Worm (Caenorhabditis elegans) whole organism, mixed stage, embryonic: Measurements from ENCODE around the gene C14B4.2.

Experiments
- M03D4.4 ChIP-seq: sonication (generic microtip); optimal IDR thresholded peaks from 2 replicates; lab custom pipeline; 2017; ENCODE audit warnings: mild to moderate bottlenecking, missing genetic modification characterization, missing compliant biosample characterization
- bed-3 ChIP-seq: fragments of 200-800 bp; sonication (Bioruptor generic); optimal IDR thresholded peaks from 3 replicates; lab custom pipeline; 2018; ENCODE audit warnings: mild to moderate bottlenecking, missing genetic modification characterization, moderate library complexity, missing compliant biosample characterization
- blmp-1 ChIP-seq: fragments of 150-350 bp; optimal IDR thresholded peaks from 2 replicates; lab custom pipeline; 2014; ENCODE audit warnings: missing biosample characterization, missing genetic modification characterization
- ceh-43 ChIP-seq: fragments of 200-800 bp; sonication (Bioruptor generic); optimal IDR thresholded peaks from 2 replicates; lab custom pipeline; 2018; ENCODE audit warnings: mild to moderate bottlenecking, missing genetic modification characterization, moderate library complexity, missing compliant biosample characterization
- ceh-83 ChIP-seq: fragments of 200-800 bp; sonication (Bioruptor generic); optimal IDR thresholded peaks from 2 replicates; lab custom pipeline; 2018; ENCODE audit warnings: mild to moderate bottlenecking, missing genetic modification characterization, missing compliant biosample characterization
- ces-1 ChIP-seq: fragments of 150-350 bp; optimal IDR thresholded peaks from 2 replicates; lab custom pipeline; 2014; ENCODE audit warnings: missing biosample characterization, missing genetic modification reagents, missing genetic modification characterization
- drap-1 ChIP-seq: fragments of 200-800 bp; sonication (Bioruptor generic); optimal IDR thresholded peaks from 3 replicates; lab custom pipeline; 2018; ENCODE audit warnings: mild to moderate bottlenecking, missing genetic modification characterization, missing compliant biosample characterization
- elt-1 ChIP-seq: sonication (generic microtip); optimal IDR thresholded peaks from 2 replicates; lab custom pipeline; 2017; ENCODE audit warnings: missing genetic modification characterization, mild to moderate bottlenecking, missing compliant biosample characterization, antibody characterized with exemption, moderate library complexity, borderline replicate concordance; ENCODE audit not compliant: insufficient read depth
- elt-3 ChIP-seq: fragments of 150-350 bp; optimal IDR thresholded peaks from 2 replicates; lab custom pipeline; 2014; ENCODE audit warnings: missing biosample characterization, missing genetic modification characterization
- flh-1 ChIP-seq: fragments of 200-800 bp; sonication (Bioruptor generic); optimal IDR thresholded peaks from 2 replicates; lab custom pipeline; 2018; ENCODE audit warnings: mild to moderate bottlenecking, missing genetic modification characterization, moderate library complexity, missing compliant biosample characterization
- ham-2 ChIP-seq: fragments of 200-800 bp; sonication (Bioruptor generic); optimal IDR thresholded peaks from 2 replicates; lab custom pipeline; 2018; ENCODE audit warnings: mild to moderate bottlenecking, missing genetic modification characterization, missing compliant biosample characterization
- lin-13 ChIP-seq: fragments of 150-350 bp; optimal IDR thresholded peaks from 2 replicates; lab custom pipeline; 2014; ENCODE audit warnings: missing biosample characterization, missing genetic modification characterization
- lin-32 ChIP-seq: fragments of 200-800 bp; sonication (Bioruptor generic); optimal IDR thresholded peaks from 2 replicates; lab custom pipeline; 2018; ENCODE audit warnings: mild to moderate bottlenecking, missing genetic modification characterization, missing compliant biosample characterization
- lsy-2 ChIP-seq: fragments of 150-350 bp; optimal IDR thresholded peaks from 2 replicates; lab custom pipeline; 2014; ENCODE audit warnings: missing biosample characterization, missing genetic modification characterization
- mab-5 ChIP-seq: fragments of 150-350 bp; optimal IDR thresholded peaks from 2 replicates; lab custom pipeline; 2014; ENCODE audit warnings: missing biosample characterization, missing genetic modification characterization
- mep-1 ChIP-seq: fragments of 150-350 bp; optimal IDR thresholded peaks from 2 replicates; lab custom pipeline; 2017; ENCODE audit warnings: missing biosample characterization, missing genetic modification reagents, missing genetic modification characterization, inconsistent platforms
- mls-2 ChIP-seq: sonication (generic microtip); optimal IDR thresholded peaks from 2 replicates; lab custom pipeline; 2016; ENCODE audit warnings: mild to moderate bottlenecking, missing genetic modification characterization, moderate library complexity, missing compliant biosample characterization
- nhr-2 ChIP-seq: fragments of 150-350 bp; optimal IDR thresholded peaks from 2 replicates; lab custom pipeline; 2014; ENCODE audit warnings: missing biosample characterization, missing genetic modification characterization
- nhr-237 ChIP-seq: fragments of 150-350 bp; optimal IDR thresholded peaks from 2 replicates; lab custom pipeline; 2014; ENCODE audit warnings: missing biosample characterization, missing genetic modification characterization
- nhr-28 ChIP-seq: fragments of 150-350 bp; optimal IDR thresholded peaks from 2 replicates; lab custom pipeline; 2014; ENCODE audit warnings: missing biosample characterization, missing genetic modification characterization
- nhr-76 ChIP-seq: sonication (generic microtip); optimal IDR thresholded peaks from 2 replicates; lab custom pipeline; 2017; ENCODE audit warnings: missing biosample characterization, missing genetic modification characterization
- pha-4 ChIP-seq: fragments of 150-350 bp; optimal IDR thresholded peaks from 2 replicates; lab custom pipeline; 2018; ENCODE audit warnings: missing biosample characterization, missing genetic modification reagents, missing genetic modification characterization
- sem-2 ChIP-seq: fragments of 200-800 bp; sonication (Bioruptor generic); optimal IDR thresholded peaks from 2 replicates; lab custom pipeline; 2018; ENCODE audit warnings: mild to moderate bottlenecking, missing genetic modification characterization, missing compliant biosample characterization
- snpc-4 ChIP-seq: fragments of 150-350 bp; optimal IDR thresholded peaks from 2 replicates; lab custom pipeline; 2014; ENCODE audit warnings: missing biosample characterization, missing genetic modification characterization
- tbx-8 ChIP-seq: fragments of 200-800 bp; sonication (Bioruptor generic); optimal IDR thresholded peaks from 2 replicates; lab custom pipeline; 2018; ENCODE audit warnings: mild to moderate bottlenecking, missing genetic modification characterization, moderate library complexity, missing compliant biosample characterization
- unc-120 ChIP-seq: sonication (generic microtip); optimal IDR thresholded peaks from 2 replicates; lab custom pipeline; 2017; ENCODE audit warnings: missing genetic modification characterization, missing compliant biosample characterization; ENCODE audit not compliant: poor library complexity, severe bottlenecking
- unc-39 ChIP-seq: fragments of 150-350 bp; optimal IDR thresholded peaks from 2 replicates; lab custom pipeline; 2014; ENCODE audit warnings: missing biosample characterization, missing genetic modification characterization
- unc-62 ChIP-seq: fragments of 150-350 bp; optimal IDR thresholded peaks from 2 replicates; lab custom pipeline; 2014; ENCODE audit warnings: missing biosample characterization, missing genetic modification reagents, missing genetic modification characterization
- zip-8 ChIP-seq: fragments of 150-350 bp; optimal IDR thresholded peaks from 2 replicates; lab custom pipeline; 2014; ENCODE audit warnings: missing biosample characterization, missing genetic modification characterization

C14B4.2 gene

DNA sequence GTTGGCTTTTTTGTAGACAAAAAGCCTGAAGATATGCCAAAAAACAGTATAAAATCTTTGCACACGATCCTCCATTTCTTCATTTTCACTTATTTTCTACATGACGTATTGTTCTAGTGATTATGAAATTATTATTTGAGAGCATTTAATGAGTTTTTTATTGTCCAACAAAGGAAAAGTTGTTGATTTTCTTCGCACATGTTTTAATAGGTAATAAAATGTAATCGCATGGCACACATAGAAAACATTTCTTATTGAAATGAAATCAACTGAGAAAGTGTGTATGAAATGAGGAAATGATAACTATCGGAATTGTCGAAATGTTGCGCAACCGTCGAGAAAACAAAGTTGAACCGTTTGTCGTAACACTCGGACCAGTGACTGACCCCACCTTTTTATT, 39.0 kb upstream of the C14B4.2 start:
- TF ChIP-seq tbx-8 (GFP tag; lab: Kevin White, UChicago), result no peak
- peak; percentile 7 for TF ChIP-seq zip-8 (tag; lab: Kevin White, UChicago)
- TF ChIP-seq unc-120, result no peak
- no peak for TF ChIP-seq nhr-237 (tag; lab: Kevin White, UChicago)
- no peak for TF ChIP-seq flh-1
- TF ChIP-seq ces-1 (GFP tag; lab: Kevin White, UChicago), result no peak
- no peak for TF ChIP-seq M03D4.4 (tag; lab: Kevin White, UChicago)

DNA sequence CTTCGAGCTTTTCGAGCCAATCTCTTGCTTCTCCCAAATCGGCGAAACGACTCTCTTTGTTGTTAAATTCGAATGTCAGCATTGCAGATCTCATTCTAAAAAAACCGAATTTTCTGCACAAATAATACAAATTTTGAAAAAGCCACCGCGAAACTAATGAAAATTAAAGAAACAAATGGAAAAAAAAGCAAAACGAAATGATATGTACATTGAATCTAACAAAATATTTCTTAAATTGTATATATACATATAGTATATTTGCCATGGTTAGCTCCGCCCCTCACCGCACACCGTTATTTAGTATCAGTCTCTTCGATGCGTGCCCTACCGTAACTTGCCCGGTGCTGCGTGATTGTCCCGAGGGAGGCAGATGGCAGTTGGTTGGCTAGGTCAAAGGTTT, 38.2 kb upstream of the C14B4.2 start, which contains the start of gene srw-86:
Gene srw-86, minus strand, starts transcription at position 101 of the 400 bp plus-strand sequence.
- TF ChIP-seq nhr-28 (tag; lab: Kevin White, UChicago) (no peak), sem-2 (GFP tag; lab: Kevin White, UChicago) (no peak), elt-1 (tag; lab: Kevin White, UChicago) (no peak), nhr-76 (tag; lab: Kevin White, UChicago) (no peak), ceh-83 (GFP tag; lab: Kevin White, UChicago) (no peak), mep-1 (no peak), ces-1 (GFP tag; lab: Kevin White, UChicago) (no peak), flh-1 (no peak), snpc-4 (no peak), blmp-1 (tag; lab: Kevin White, UChicago) (no peak), bed-3 (no peak), zip-8 (tag; lab: Kevin White, UChicago) (no peak), pha-4 (no peak), unc-62 (GFP tag; lab: Kevin White, UChicago) (no peak), lin-32 (GFP tag; lab: Kevin White, UChicago) (no peak)

DNA sequence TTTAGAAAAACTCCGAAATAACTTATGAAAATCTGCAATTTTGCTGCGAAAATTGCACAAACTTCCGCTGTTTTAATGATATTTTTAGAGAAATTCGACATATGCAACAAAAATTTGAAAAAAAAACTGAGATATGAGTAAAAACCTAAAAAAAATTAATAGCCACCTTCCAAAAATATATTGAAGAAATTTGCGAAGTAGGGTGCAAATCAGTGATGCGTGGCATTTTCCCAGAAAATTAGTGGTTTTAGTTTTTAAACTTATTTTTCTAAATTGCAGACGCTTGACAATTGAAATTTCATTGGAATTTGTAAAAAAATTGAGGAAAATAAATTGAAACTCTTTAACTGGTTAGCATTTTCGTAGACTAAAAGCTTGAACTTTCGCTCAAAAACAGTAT, 36.4 kb upstream of the C14B4.2 start, which contains the start of gene C25F9.13:
Gene C25F9.13, minus strand, starts transcription at position 101 of the 400 bp plus-strand sequence.
- TF ChIP-seq unc-39 (tag; lab: Kevin White, UChicago), result no peak
- no peak for TF ChIP-seq snpc-4
- TF ChIP-seq sem-2 (GFP tag; lab: Kevin White, UChicago), result no peak
- no peak for TF ChIP-seq elt-3 (tag; lab: Kevin White, UChicago)
- no peak for TF ChIP-seq blmp-1 (tag; lab: Kevin White, UChicago)
- no peak for TF ChIP-seq M03D4.4 (tag; lab: Kevin White, UChicago)
- no peak for TF ChIP-seq unc-62 (GFP tag; lab: Kevin White, UChicago)
- TF ChIP-seq mls-2 (tag; lab: Kevin White, UChicago), result no peak
- no peak for TF ChIP-seq bed-3
- TF ChIP-seq lsy-2, result no peak
- TF ChIP-seq nhr-28 (tag; lab: Kevin White, UChicago), result no peak
- TF ChIP-seq ham-2 (GFP tag; lab: Kevin White, UChicago), result no peak
- TF ChIP-seq, all 35 proteins: peak for 0

DNA sequence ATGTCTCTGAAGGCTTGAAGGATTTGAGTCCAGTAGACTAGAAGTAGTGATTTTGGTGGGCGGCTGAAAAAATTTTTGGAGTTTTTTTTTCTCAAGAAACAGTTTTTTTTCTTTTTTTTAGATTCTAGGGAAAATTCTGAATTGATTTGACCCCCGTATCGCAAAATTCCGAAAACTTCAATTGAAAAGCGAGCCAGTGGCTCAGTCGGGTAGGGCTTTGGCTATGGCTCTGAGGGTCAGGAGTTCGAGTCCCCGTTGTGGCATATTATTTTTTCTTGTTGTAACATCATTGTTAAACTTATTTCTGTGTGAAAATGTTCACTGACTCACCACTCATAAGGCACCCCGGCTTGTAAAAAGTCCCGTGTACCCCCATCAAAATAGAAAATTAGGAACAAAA, 35.9 kb upstream of the C14B4.2 start:
- no peak for TF ChIP-seq lin-13 (tag; lab: Kevin White, UChicago)
- no peak for TF ChIP-seq ceh-83 (GFP tag; lab: Kevin White, UChicago)
- TF ChIP-seq mep-1, result no peak
- no peak for TF ChIP-seq lsy-2
- TF ChIP-seq M03D4.4 (tag; lab: Kevin White, UChicago), result no peak
- TF ChIP-seq nhr-76 (tag; lab: Kevin White, UChicago), result no peak
- TF ChIP-seq ceh-43 (GFP tag; lab: Kevin White, UChicago), result no peak
- no peak for TF ChIP-seq drap-1
- TF ChIP-seq unc-62 (GFP tag; lab: Kevin White, UChicago), result no peak
- TF ChIP-seq nhr-28 (tag; lab: Kevin White, UChicago), result no peak
- TF ChIP-seq nhr-2 (tag; lab: Kevin White, UChicago), result no peak

DNA sequence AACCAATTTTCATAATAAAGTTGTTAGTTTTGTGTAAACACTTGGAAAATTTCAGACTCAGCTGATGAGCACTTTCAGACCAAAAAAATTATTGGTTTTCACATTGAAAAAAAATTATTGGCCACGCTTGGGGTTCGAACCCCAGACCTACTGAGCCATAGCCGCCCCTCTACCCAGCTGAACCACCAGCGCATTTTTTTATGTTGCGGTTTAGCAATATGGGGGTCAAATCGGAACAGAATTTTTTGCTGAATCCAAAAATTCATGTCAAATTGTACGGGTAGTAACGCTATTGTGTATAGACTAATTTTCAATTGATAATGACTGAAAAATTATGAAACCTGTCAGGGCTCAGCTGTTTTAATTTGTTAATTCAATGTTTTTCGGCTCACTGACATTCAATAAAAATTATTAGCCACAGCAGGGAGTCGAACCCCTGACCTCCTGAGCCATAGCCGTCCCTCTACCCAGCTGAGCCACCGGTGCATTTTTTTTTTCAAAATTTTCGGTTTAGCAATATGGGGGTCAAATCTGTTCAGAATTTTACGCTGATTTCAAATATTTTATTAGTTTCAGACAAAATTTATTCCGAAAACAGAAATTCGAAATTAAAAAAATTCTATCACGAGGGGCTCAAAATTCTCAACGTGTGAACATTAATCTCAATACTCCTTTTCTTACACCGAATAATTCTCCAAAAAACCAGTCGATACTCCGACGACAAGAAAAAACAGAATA, 34.3 kb upstream of the C14B4.2 start:
- TF ChIP-seq lin-32 (GFP tag; lab: Kevin White, UChicago) (no peak), nhr-76 (tag; lab: Kevin White, UChicago) (no peak), ceh-83 (GFP tag; lab: Kevin White, UChicago) (no peak), unc-62 (GFP tag; lab: Kevin White, UChicago) (no peak), ces-1 (GFP tag; lab: Kevin White, UChicago) (no peak), unc-39 (tag; lab: Kevin White, UChicago) (no peak), M03D4.4 (tag; lab: Kevin White, UChicago) (no peak), mab-5 (tag; lab: Kevin White, UChicago) (no peak)
- TF ChIP-seq, all 35 proteins: peak for 0
